Fruit fly (Drosophila melanogaster): ENCODE measurements around the gene CG11345.

DNA sequence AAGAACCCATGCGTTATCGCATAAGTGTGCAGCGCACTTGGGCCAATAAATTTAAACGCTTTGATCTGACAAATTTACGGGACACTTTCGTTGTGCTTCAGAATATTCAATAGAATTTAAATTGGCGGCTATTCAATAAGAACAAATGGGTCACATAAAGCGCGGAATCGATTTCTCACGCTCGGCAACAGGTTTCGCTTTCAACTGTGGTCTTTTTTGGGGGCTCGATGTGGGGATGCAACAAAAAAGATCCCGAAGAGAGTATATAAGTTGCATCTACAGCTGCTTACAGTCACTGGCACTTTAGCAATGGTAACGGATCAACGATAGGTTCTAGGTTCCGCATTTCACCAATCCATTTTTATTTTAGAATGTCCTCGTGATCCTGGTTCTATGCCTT, 14.8 kb upstream of the CG11345 start, which contains the start of gene CG11349:
- no peak for TF ChIP-seq CG10348 (GFP tag; IDR thresholded peaks at IDR 0.05)
- no peak for TF ChIP-seq CG9948 (tag; optimal IDR thresholded peaks at IDR 0.05)
- TF ChIP-seq CG13204 (GFP tag; optimal IDR thresholded peaks at IDR 0.05), result no peak
- no peak for TF ChIP-seq D1 (tag; optimal IDR thresholded peaks at IDR 0.05)
- TF ChIP-seq CG4496 (GFP tag; IDR thresholded peaks at IDR 0.05), result no peak
- TF ChIP-seq CG8301 (tag; optimal IDR thresholded peaks at IDR 0.05), result no peak
- no peak for TF ChIP-seq Ets98B (GFP tag; IDR thresholded peaks at IDR 0.05)
- TF ChIP-seq CG15710 (tag; optimal IDR thresholded peaks at IDR 0.05), result no peak
